Fruit fly (Drosophila melanogaster) whole organism, embryonic: ENCODE results near the gene NetB.

Experiments used
- Awh ChIP-seq: fragments of 200-800 bp; sonication (Bioruptor generic); IDR thresholded peaks from 2 replicates; pipeline ENCODE4, ENCODE4 v1.3.6; 2022; ENCODE audit warnings: missing biosample characterization, missing genetic modification characterization
- CG11093 ChIP-seq: fragments of 200-800 bp; sonication (Bioruptor generic); IDR thresholded peaks from 3 replicates; pipeline ENCODE4 v1.3.6; 2022; ENCODE audit warnings: missing biosample characterization, missing genetic modification characterization
- CG11696 ChIP-seq: fragments of 200-800 bp; sonication (Bioruptor generic); IDR thresholded peaks from 2 replicates; pipeline ENCODE4 v1.3.6; 2022; ENCODE audit warnings: missing biosample characterization, missing genetic modification characterization
- CG16813 ChIP-seq: fragments of 200-800 bp; sonication (Bioruptor generic); IDR thresholded peaks from 3 replicates; pipeline ENCODE4 v1.3.6; 2022; ENCODE audit warnings: missing biosample characterization, missing genetic modification characterization; ENCODE audit not compliant: partially characterized antibody
- CG31224 ChIP-seq: fragments of 200-800 bp; sonication (Bioruptor generic); IDR thresholded peaks from 2 replicates; pipeline ENCODE4 v1.3.6; 2022; ENCODE audit warnings: missing biosample characterization, missing genetic modification characterization
- CG31441 ChIP-seq: fragments of 200-800 bp; sonication (Bioruptor generic); IDR thresholded peaks from 2 replicates; pipeline ENCODE4 v1.3.6; 2022; ENCODE audit warnings: missing biosample characterization, missing genetic modification characterization
- CG4820 ChIP-seq: fragments of 200-800 bp; sonication (Bioruptor generic); optimal IDR thresholded peaks from 3 replicates; lab custom pipeline; 2016; ENCODE audit warnings: missing biosample characterization, missing genetic modification characterization
- CG7357 ChIP-seq: fragments of 200-800 bp; sonication (Bioruptor generic); IDR thresholded peaks from 3 replicates; pipeline ENCODE4 v1.3.6; 2022; ENCODE audit warnings: missing biosample characterization, missing genetic modification characterization
- CG8281 ChIP-seq: fragments of 200-800 bp; sonication (Bioruptor generic); optimal IDR thresholded peaks from 2 replicates; lab custom pipeline; 2018; ENCODE audit warnings: missing biosample characterization, mild to moderate bottlenecking, missing genetic modification characterization, moderate library complexity
- CG8478 ChIP-seq: fragments of >200 bp; optimal IDR thresholded peaks from 2 replicates; lab custom pipeline; 2018
- CG9609 ChIP-seq: fragments of 200-800 bp; sonication (Bioruptor generic); optimal IDR thresholded peaks from 3 replicates; lab custom pipeline; 2016; ENCODE audit warnings: missing biosample characterization, missing genetic modification characterization
- CG9797 ChIP-seq: fragments of 200-800 bp; sonication (Bioruptor generic); optimal IDR thresholded peaks from 3 replicates; lab custom pipeline; 2018; ENCODE audit warnings: missing biosample characterization, mild to moderate bottlenecking, missing genetic modification characterization
- CTCF ChIP-seq: fragments of 200-800 bp; sonication (Bioruptor generic); optimal IDR thresholded peaks from 2 replicates; lab custom pipeline; 2017; ENCODE audit warnings: missing biosample characterization, mild to moderate bottlenecking, missing genetic modification characterization, moderate library complexity
- CrebB ChIP-seq: fragments of 200-800 bp; sonication (Bioruptor generic); optimal IDR thresholded peaks from 3 replicates; lab custom pipeline; 2018; ENCODE audit warnings: missing biosample characterization, mild to moderate bottlenecking, missing genetic modification characterization
- D19B ChIP-seq: fragments of 200-800 bp; sonication (Bioruptor generic); optimal IDR thresholded peaks from 2 replicates; lab custom pipeline; 2017; ENCODE audit warnings: missing biosample characterization, mild to moderate bottlenecking, missing genetic modification characterization
- Dbx ChIP-seq: fragments of 200-800 bp; sonication (Bioruptor generic); IDR thresholded peaks from 3 replicates; pipeline ENCODE4 v1.3.6; 2022; ENCODE audit warnings: missing biosample characterization, missing genetic modification characterization
- Dip3 ChIP-seq: fragments of 200-800 bp; sonication (Bioruptor generic); optimal IDR thresholded peaks from 3 replicates; lab custom pipeline; 2016; ENCODE audit warnings: missing biosample characterization, missing genetic modification characterization
- Fer3 ChIP-seq: fragments of 200-800 bp; sonication (Bioruptor generic); optimal IDR thresholded peaks from 2 replicates; lab custom pipeline; 2018; ENCODE audit warnings: missing biosample characterization, mild to moderate bottlenecking, missing genetic modification characterization, moderate library complexity
- HLHmδ ChIP-seq: fragments of 200-800 bp; sonication (Bioruptor generic); optimal IDR thresholded peaks from 2 replicates; lab custom pipeline; 2018; ENCODE audit warnings: missing biosample characterization, mild to moderate bottlenecking, missing genetic modification characterization, moderate library complexity
- HmgZ ChIP-seq: fragments of 200-800 bp; sonication (Bioruptor generic); optimal IDR thresholded peaks from 2 replicates; lab custom pipeline; 2018; ENCODE audit warnings: missing biosample characterization, mild to moderate bottlenecking, missing genetic modification characterization
- Hsf ChIP-seq: fragments of 200-800 bp; sonication (Bioruptor generic); optimal IDR thresholded peaks from 3 replicates; lab custom pipeline; 2016; ENCODE audit warnings: missing biosample characterization, missing genetic modification characterization
- MESR4 ChIP-seq: fragments of 200-800 bp; sonication (Bioruptor generic); optimal IDR thresholded peaks from 2 replicates; lab custom pipeline; 2018; ENCODE audit warnings: missing biosample characterization, mild to moderate bottlenecking, missing genetic modification characterization, moderate library complexity
- NK7.1 ChIP-seq: fragments of 200-800 bp; sonication (Bioruptor generic); optimal IDR thresholded peaks from 3 replicates; lab custom pipeline; 2016; ENCODE audit warnings: missing biosample characterization, missing genetic modification characterization
- Rfx ChIP-seq: fragments of 200-800 bp; sonication (Bioruptor generic); IDR thresholded peaks from 2 replicates; pipeline ENCODE4 v1.3.6; 2022; ENCODE audit warnings: missing biosample characterization, missing genetic modification characterization
- Stat92E ChIP-seq, 3 experiments: fragments of >200 bp in 2 of 3; fragments of 200-800 bp in 1 of 3; sonication (Bioruptor generic) in 1 of 3; optimal IDR thresholded peaks; 2 replicates each; lab custom pipeline; 2017 to 2019; ENCODE audit warnings: missing biosample characterization in 3 of 3, missing genetic modification characterization in 3 of 3, mild to moderate bottlenecking in 1 of 3, moderate library complexity in 1 of 3
- YL-1 ChIP-seq: fragments of 200-800 bp; sonication (Bioruptor generic); optimal IDR thresholded peaks from 3 replicates; lab custom pipeline; 2017; ENCODE audit warnings: missing biosample characterization, mild to moderate bottlenecking, missing genetic modification characterization
- br ChIP-seq: fragments of >200 bp; optimal IDR thresholded peaks from 2 replicates; lab custom pipeline; 2017
- cad ChIP-seq: fragments of >200 bp; optimal IDR thresholded peaks from 2 replicates; lab custom pipeline; 2017; ENCODE audit warnings: missing biosample characterization, missing genetic modification characterization
- disco-r ChIP-seq: fragments of 200-800 bp; sonication (Bioruptor generic); optimal IDR thresholded peaks from 2 replicates; lab custom pipeline; 2016; ENCODE audit warnings: missing biosample characterization, missing genetic modification characterization
- dmrt99B ChIP-seq: fragments of 200-800 bp; sonication (Bioruptor generic); optimal IDR thresholded peaks from 2 replicates; lab custom pipeline; 2018; ENCODE audit warnings: missing biosample characterization, mild to moderate bottlenecking, missing genetic modification characterization, moderate library complexity
- dysf ChIP-seq: fragments of 200-800 bp; sonication (Bioruptor generic); IDR thresholded peaks from 3 replicates; pipeline ENCODE4 v1.3.6; 2022; ENCODE audit warnings: missing biosample characterization, missing genetic modification characterization
- ewg ChIP-seq: fragments of 200-800 bp; sonication (Bioruptor generic); optimal IDR thresholded peaks from 3 replicates; lab custom pipeline; 2017; ENCODE audit warnings: mild to moderate bottlenecking, missing biosample characterization, missing genetic modification reagents, missing genetic modification characterization
- eyg ChIP-seq: fragments of 200-800 bp; sonication (Bioruptor generic); optimal IDR thresholded peaks from 3 replicates; lab custom pipeline; 2016; ENCODE audit warnings: missing biosample characterization, missing genetic modification characterization
- fu2 ChIP-seq: fragments of 200-800 bp; sonication (Bioruptor generic); optimal IDR thresholded peaks from 2 replicates; lab custom pipeline; 2016; ENCODE audit warnings: missing biosample characterization, missing genetic modification characterization
- gfzf ChIP-seq: fragments of 200-800 bp; sonication (Bioruptor generic); optimal IDR thresholded peaks from 2 replicates; lab custom pipeline; 2016; ENCODE audit warnings: missing biosample characterization, mild to moderate bottlenecking, missing genetic modification characterization, moderate library complexity
- insv ChIP-seq, 2 experiments: fragments of 200-800 bp; sonication (Bioruptor generic); optimal IDR thresholded peaks; 3 replicates each; lab custom pipeline; 2016 to 2018; ENCODE audit warnings: missing biosample characterization in 2 of 2, missing genetic modification characterization in 2 of 2
- inv ChIP-seq: fragments of 200-800 bp; sonication (Bioruptor generic); IDR thresholded peaks from 2 replicates; pipeline ENCODE4 v1.3.6; 2022; ENCODE audit warnings: missing biosample characterization, missing genetic modification characterization; ENCODE audit not compliant: partially characterized antibody
- lab ChIP-seq: fragments of 200-800 bp; sonication (Bioruptor generic); optimal IDR thresholded peaks from 3 replicates; lab custom pipeline; 2017; ENCODE audit warnings: missing biosample characterization, missing genetic modification characterization, mild to moderate bottlenecking, moderate library complexity, missing genetic modification reagents
- lola ChIP-seq, 3 experiments: fragments of >200 bp in 2 of 3; fragments of 200-800 bp in 1 of 3; sonication (Bioruptor generic) in 1 of 3; optimal IDR thresholded peaks; 2 replicates each; lab custom pipeline; 2017 to 2019; ENCODE audit warnings: missing biosample characterization in 3 of 3, missing genetic modification characterization in 3 of 3, mild to moderate bottlenecking in 1 of 3, moderate library complexity in 1 of 3
- mirr ChIP-seq: fragments of 200-800 bp; sonication (Bioruptor generic); optimal IDR thresholded peaks from 3 replicates; lab custom pipeline; 2018; ENCODE audit warnings: missing biosample characterization, mild to moderate bottlenecking, missing genetic modification characterization
- nau ChIP-seq: fragments of 200-800 bp; sonication (Bioruptor generic); optimal IDR thresholded peaks from 3 replicates; lab custom pipeline; 2017; ENCODE audit warnings: missing biosample characterization, mild to moderate bottlenecking, missing genetic modification characterization, missing genetic modification reagents
- peb ChIP-seq: fragments of 200-800 bp; sonication (Bioruptor generic); IDR thresholded peaks from 2 replicates; pipeline ENCODE4 v1.3.6; 2022; ENCODE audit warnings: missing biosample characterization, missing genetic modification characterization
- pita ChIP-seq: fragments of 200-800 bp; sonication (Bioruptor generic); optimal IDR thresholded peaks from 2 replicates; lab custom pipeline; 2017; ENCODE audit warnings: missing biosample characterization, mild to moderate bottlenecking, missing genetic modification characterization
- prd ChIP-seq, 3 experiments: fragments of >200 bp in 2 of 3; fragments of 200-800 bp in 1 of 3; sonication (Bioruptor generic) in 1 of 3; optimal IDR thresholded peaks in 2 of 3; IDR thresholded peaks in 1 of 3; 2 replicates in 2 of 3; 3 replicates in 1 of 3; pipeline versions ENCODE4 v1.3.6 to Lab custom; 2017 to 2022; ENCODE audit warnings: missing biosample characterization in 1 of 3, missing genetic modification characterization in 1 of 3
- ro ChIP-seq: fragments of 200-800 bp; sonication (Bioruptor generic); IDR thresholded peaks from 2 replicates; pipeline ENCODE4 v1.3.6; 2022; ENCODE audit warnings: missing biosample characterization, missing genetic modification characterization
- sob ChIP-seq: fragments of 200-800 bp; sonication (Bioruptor generic); IDR thresholded peaks from 2 replicates; pipeline ENCODE4 v1.3.6; 2022; ENCODE audit warnings: missing biosample characterization, missing genetic modification characterization
- sr ChIP-seq: fragments of 200-800 bp; sonication (Bioruptor generic); IDR thresholded peaks from 3 replicates; pipeline ENCODE4 v1.3.6; 2022; ENCODE audit warnings: missing biosample characterization, missing genetic modification characterization
- ssp ChIP-seq: fragments of 200-800 bp; sonication (Bioruptor generic); IDR thresholded peaks from 2 replicates; pipeline ENCODE4 v1.3.6; 2022; ENCODE audit warnings: missing biosample characterization, missing genetic modification characterization
- toy ChIP-seq: fragments of 200-800 bp; sonication (Bioruptor generic); IDR thresholded peaks from 2 replicates; pipeline ENCODE4 v1.3.6; 2022; ENCODE audit warnings: missing biosample characterization, missing genetic modification characterization
- vfl ChIP-seq: fragments of 200-800 bp; sonication (Bioruptor generic); optimal IDR thresholded peaks from 2 replicates; lab custom pipeline; 2016; ENCODE audit warnings: missing biosample characterization, missing genetic modification characterization
- zf30C ChIP-seq: fragments of 200-800 bp; sonication (Bioruptor generic); optimal IDR thresholded peaks from 3 replicates; lab custom pipeline; 2018; ENCODE audit warnings: missing biosample characterization, mild to moderate bottlenecking, missing genetic modification characterization

The NetB gene

DNA sequence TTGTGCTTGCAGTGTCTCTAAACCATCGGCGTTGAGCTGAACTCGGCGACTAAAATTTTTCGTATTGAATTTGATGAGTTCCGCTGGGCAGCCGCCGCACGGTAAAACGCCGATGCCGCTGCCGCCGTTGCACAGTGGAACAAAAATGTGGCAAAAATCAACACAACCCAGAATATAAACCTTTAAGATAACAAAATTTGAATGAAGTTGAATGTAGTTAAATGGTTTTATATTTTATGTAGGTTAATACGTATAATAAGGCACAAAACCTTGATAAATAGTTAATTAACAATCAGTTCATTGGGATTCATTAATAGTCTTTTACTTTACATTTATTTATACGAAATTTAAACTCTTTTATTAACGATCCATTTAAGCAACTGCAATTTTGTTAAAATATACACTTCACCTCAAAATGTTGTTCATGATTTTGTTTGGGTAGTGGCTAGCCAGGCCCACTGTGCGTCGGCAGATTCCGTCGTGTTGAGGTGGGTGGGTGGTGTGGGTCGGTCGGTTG, 16.6 kb upstream of the NetB start, which contains the start of gene CG15890 (continued):
- peak; percentile 62 for TF ChIP-seq CG4820 (GFP tag; lab: Kevin White, UChicago)
- TF ChIP-seq br: no peak
- no peak for TF ChIP-seq eyg
- TF ChIP-seq YL-1 (GFP tag; lab: Kevin White, UChicago): no peak
- TF ChIP-seq insv (GFP tag; optimal IDR thresholded peaks at IDR 0.05; lab: Kevin White, UChicago): no peak
- no peak for TF ChIP-seq Stat92E (GFP tag; optimal IDR thresholded peaks at IDR 0.05; lab: Kevin White, UChicago)
- peak; percentile 17 for TF ChIP-seq CTCF (GFP tag; lab: Kevin White, UChicago)
- TF ChIP-seq gfzf (GFP tag; lab: Kevin White, UChicago): no peak
- no peak for TF ChIP-seq CG31224
- no peak for TF ChIP-seq mirr (GFP tag; lab: Kevin White, UChicago)
- no peak for TF ChIP-seq sr (GFP tag; lab: Robert Waterston, UW)
- TF ChIP-seq cad (GFP tag; lab: Kevin White, UChicago): no peak
- TF ChIP-seq peb (GFP tag; lab: Robert Waterston, UW): no peak
- no peak for TF ChIP-seq HmgZ (tag; lab: Kevin White, UChicago)
- TF ChIP-seq ssp (GFP tag; lab: Robert Waterston, UW): 0 out of 2 replicates have a peak, but pooled peaks have one; percentile 7
- no peak for TF ChIP-seq pita (GFP tag; lab: Kevin White, UChicago)
- no peak for TF ChIP-seq disco-r (GFP tag; lab: Kevin White, UChicago)
- TF ChIP-seq CG11696: no peak
- TF ChIP-seq Awh (GFP tag; lab: Robert Waterston, UW): no peak
- no peak for TF ChIP-seq prd (optimal IDR thresholded peaks at IDR 0.05; lab: Kevin White, UChicago)
- TF ChIP-seq prd (GFP tag; IDR thresholded peaks at IDR 0.05; lab: Robert Waterston, UW): 0 out of 3 replicates have a peak, but pooled peaks have one; percentile 29
- peak; percentile 65 for TF ChIP-seq dysf
- no peak for TF ChIP-seq MESR4 (GFP tag; lab: Kevin White, UChicago)
- no peak for TF ChIP-seq CG16813
- TF ChIP-seq vfl: no peak
- peak; percentile 18 for TF ChIP-seq Fer3 (tag; lab: Kevin White, UChicago)
- no peak for TF ChIP-seq HLHmδ (GFP tag; lab: Kevin White, UChicago)
- peak; percentile 1 for TF ChIP-seq CG9609
- TF ChIP-seq D19B (GFP tag; lab: Kevin White, UChicago): no peak
- no peak for TF ChIP-seq ro (GFP tag; lab: Robert Waterston, UW)
- peak; percentile 64 for TF ChIP-seq Hsf (GFP tag; lab: Kevin White, UChicago)
- TF ChIP-seq NK7.1 (GFP tag; lab: Kevin White, UChicago): no peak
- peak; percentile 72 for TF ChIP-seq lab
- no peak for TF ChIP-seq Dbx (GFP tag; lab: Robert Waterston, UW)
- no peak for TF ChIP-seq CG8281
- TF ChIP-seq Rfx (GFP tag; lab: Robert Waterston, UW): no peak
- TF ChIP-seq fu2 (GFP tag; lab: Kevin White, UChicago): peak; percentile 28
- TF ChIP-seq CG11093 (GFP tag; lab: Robert Waterston, UW): no peak
- TF ChIP-seq CG31441 (GFP tag; lab: Robert Waterston, UW): peak; percentile 79
- no peak for TF ChIP-seq CG8478 (lab: Kevin White, UChicago)
- peak; percentile 64 for TF ChIP-seq nau (GFP tag; lab: Kevin White, UChicago)
- no peak for TF ChIP-seq CG7357 (GFP tag; lab: Robert Waterston, UW)
- TF ChIP-seq Dip3 (GFP tag; lab: Kevin White, UChicago): peak; percentile 3
- TF ChIP-seq CG9797 (GFP tag; lab: Kevin White, UChicago): no peak
- no peak for TF ChIP-seq zf30C (GFP tag; lab: Kevin White, UChicago)
- no peak for TF ChIP-seq CrebB (tag; lab: Kevin White, UChicago)
- peak in 1 of 3 experiments; percentile 65 for TF ChIP-seq lola (GFP tag; optimal IDR thresholded peaks at IDR 0.05; lab: Kevin White, UChicago)
- TF ChIP-seq sob (GFP tag; lab: Robert Waterston, UW): peak; percentile 25; the same call in 1 of the 2 replicates
- TF ChIP-seq inv (GFP tag; lab: Robert Waterston, UW): no peak
- peak; percentile 43 for TF ChIP-seq ewg
- TF ChIP-seq dmrt99B (tag; lab: Kevin White, UChicago): peak; percentile 84
- no peak for TF ChIP-seq toy (GFP tag; lab: Robert Waterston, UW)
